Fruit fly (Drosophila melanogaster): ENCODE results near the gene CG32986.

dm6 chr2L:8865550-8865949 lies 3.0 kb downstream of the CG32986 start, which contains the start of gene CG32983:
- TF ChIP-seq OdsH (GFP tag; optimal IDR thresholded peaks at IDR 0.05), result no peak
- TF ChIP-seq CG31627 (GFP tag; optimal IDR thresholded peaks at IDR 0.05), result no peak
- TF ChIP-seq CG6808 (GFP tag; optimal IDR thresholded peaks at IDR 0.05), result no peak
- no peak for TF ChIP-seq Hr39 (GFP tag; optimal IDR thresholded peaks at IDR 0.05)
- no peak for TF ChIP-seq topi (GFP tag; optimal IDR thresholded peaks at IDR 0.05)
- TF ChIP-seq Ets21C (GFP tag; optimal IDR thresholded peaks at IDR 0.05), result no peak
- no peak for TF ChIP-seq Sox15 (GFP tag; optimal IDR thresholded peaks at IDR 0.05)
- TF ChIP-seq CG6854 (GFP tag; optimal IDR thresholded peaks at IDR 0.05), result no peak
- no peak for TF ChIP-seq Lpt (GFP tag; optimal IDR thresholded peaks at IDR 0.05)
- TF ChIP-seq Gug (GFP tag; IDR thresholded peaks at IDR 0.05), result no peak
- TF ChIP-seq ss (GFP tag; optimal IDR thresholded peaks at IDR 0.05), result no peak
- TF ChIP-seq CG15336 (GFP tag; IDR thresholded peaks at IDR 0.05), result no peak

All from whole organism, prepupa.